Worm (Caenorhabditis elegans) whole organism, early embryonic: ENCODE measurements around the gene C08B6.3.

Experiments used
- F13C5.2 ChIP-seq: sonication (generic microtip); optimal IDR thresholded peaks from 2 replicates; lab custom pipeline; 2017; ENCODE audit warnings: mild to moderate bottlenecking, missing genetic modification characterization, inconsistent platforms, missing compliant biosample characterization
- ama-1 ChIP-seq: fragments of 150-350 bp; optimal IDR thresholded peaks from 2 replicates; lab custom pipeline; 2014
- ceh-13 ChIP-seq: fragments of 200-800 bp; sonication (Bioruptor generic); optimal IDR thresholded peaks from 2 replicates; lab custom pipeline; 2018; ENCODE audit warnings: mild to moderate bottlenecking, missing genetic modification characterization, missing compliant biosample characterization
- ets-7 ChIP-seq: sonication (generic microtip); optimal IDR thresholded peaks from 2 replicates; lab custom pipeline; 2016; ENCODE audit warnings: missing genotype, missing genetic modification characterization, missing compliant biosample characterization
- pes-1 ChIP-seq: fragments of 200-800 bp; sonication (Bioruptor generic); IDR thresholded peaks from 2 replicates; pipeline ENCODE4 v1.3.6; 2022; ENCODE audit warnings: missing genetic modification reagents, missing genetic modification characterization, missing compliant biosample characterization
- tra-4 ChIP-seq: sonication (generic microtip); optimal IDR thresholded peaks from 2 replicates; lab custom pipeline; 2017; ENCODE audit warnings: missing genetic modification characterization, missing compliant biosample characterization

- TF ChIP-seq pes-1 (GFP tag; lab: Robert Waterston, UW): no peak
- no peak for TF ChIP-seq tra-4
- no peak for TF ChIP-seq ama-1 (lab: Kevin White, UChicago)
- no peak for TF ChIP-seq ceh-13 (GFP tag; lab: Kevin White, UChicago)
- TF ChIP-seq ets-7 (tag; lab: Kevin White, UChicago): no peak
- TF ChIP-seq F13C5.2 (tag; lab: Kevin White, UChicago): no peak
Observed at ce11 chrV:10084864-10085263, 27.2 kb downstream of the C08B6.3 start, which contains the start of gene R04B5.6.
